Worm (Caenorhabditis elegans) whole organism, early embryonic: ENCODE results near the gene cpg-4.

Experiments used
- B0310.2 ChIP-seq: sonication (generic microtip); optimal IDR thresholded peaks from 2 replicates; lab custom pipeline; 2016; ENCODE audit warnings: mild to moderate bottlenecking, missing genetic modification characterization, missing compliant biosample characterization
- ama-1 ChIP-seq: fragments of 150-350 bp; optimal IDR thresholded peaks from 2 replicates; lab custom pipeline; 2014
- ceh-13 ChIP-seq: fragments of 200-800 bp; sonication (Bioruptor generic); optimal IDR thresholded peaks from 2 replicates; lab custom pipeline; 2018; ENCODE audit warnings: mild to moderate bottlenecking, missing genetic modification characterization, missing compliant biosample characterization
- flt-1 ChIP-seq: fragments of 200-800 bp; sonication (Bioruptor generic); IDR thresholded peaks from 2 replicates; pipeline ENCODE4 v1.3.6; 2022; ENCODE audit warnings: missing genetic modification characterization, missing compliant biosample characterization
- hmbx-1 ChIP-seq: sonication (generic microtip); optimal IDR thresholded peaks from 2 replicates; lab custom pipeline; 2016; ENCODE audit warnings: mild to moderate bottlenecking, missing genetic modification characterization, missing compliant biosample characterization
- hnd-1 ChIP-seq: sonication (generic microtip); optimal IDR thresholded peaks from 2 replicates; lab custom pipeline; 2016; ENCODE audit warnings: missing genetic modification characterization, missing compliant biosample characterization
- pes-1 ChIP-seq: fragments of 200-800 bp; sonication (Bioruptor generic); IDR thresholded peaks from 2 replicates; pipeline ENCODE4 v1.3.6; 2022; ENCODE audit warnings: missing genetic modification reagents, missing genetic modification characterization, missing compliant biosample characterization
- sea-1 ChIP-seq: fragments of 200-800 bp; sonication (Bioruptor generic); conservative IDR thresholded peaks from 2 replicates; pipeline ENCODE4 v1.3.6; 2022; ENCODE audit warnings: missing genetic modification characterization, missing compliant biosample characterization

ce11 chrV:5963696-5964095, 32.5 kb upstream of the cpg-4 start, which contains the start of gene pcm-1:
- no peak for TF ChIP-seq hmbx-1 (tag; lab: Kevin White, UChicago)
- TF ChIP-seq B0310.2, result no peak
- no peak for TF ChIP-seq ceh-13 (GFP tag; lab: Kevin White, UChicago)
- no peak for TF ChIP-seq pes-1
- TF ChIP-seq flt-1 (GFP tag; lab: Robert Waterston, UW), result no peak
- TF ChIP-seq hnd-1, result no peak
- no peak for TF ChIP-seq ama-1 (lab: Kevin White, UChicago)
- TF ChIP-seq sea-1 (GFP tag; lab: Robert Waterston, UW), result no peak
